Fruit fly (Drosophila melanogaster) whole organism, wandering third instar larva: ENCODE results near the gene Ptp61F.

Source experiments
- Mio ChIP-seq: sonication (Bioruptor generic); optimal IDR thresholded peaks from 2 replicates; lab custom pipeline; 2016; ENCODE audit warnings: missing biosample characterization, missing genetic modification characterization
- N ChIP-seq: fragments of >200 bp; optimal IDR thresholded peaks from 2 replicates; lab custom pipeline; 2018; ENCODE audit warnings: missing biosample characterization, missing external identifiers, missing genetic modification characterization
- Sp1 ChIP-seq: fragments of 200-800 bp; sonication (Bioruptor generic); optimal IDR thresholded peaks from 3 replicates; lab custom pipeline; 2019; ENCODE audit warnings: missing biosample characterization, mild to moderate bottlenecking, missing genetic modification characterization, moderate library complexity
- fru ChIP-seq: fragments of 200-800 bp; sonication (Bioruptor generic); optimal IDR thresholded peaks from 3 replicates; lab custom pipeline; 2016; ENCODE audit warnings: missing biosample characterization, mild to moderate bottlenecking, missing genetic modification characterization
- rgr ChIP-seq: fragments of 200-800 bp; sonication (Bioruptor generic); optimal IDR thresholded peaks from 3 replicates; lab custom pipeline; 2016; ENCODE audit warnings: missing biosample characterization, mild to moderate bottlenecking, missing genetic modification characterization
- sv ChIP-seq: fragments of 200-800 bp; sonication (Bioruptor generic); optimal IDR thresholded peaks from 3 replicates; lab custom pipeline; 2016; ENCODE audit warnings: missing biosample characterization, missing genetic modification characterization

DNA sequence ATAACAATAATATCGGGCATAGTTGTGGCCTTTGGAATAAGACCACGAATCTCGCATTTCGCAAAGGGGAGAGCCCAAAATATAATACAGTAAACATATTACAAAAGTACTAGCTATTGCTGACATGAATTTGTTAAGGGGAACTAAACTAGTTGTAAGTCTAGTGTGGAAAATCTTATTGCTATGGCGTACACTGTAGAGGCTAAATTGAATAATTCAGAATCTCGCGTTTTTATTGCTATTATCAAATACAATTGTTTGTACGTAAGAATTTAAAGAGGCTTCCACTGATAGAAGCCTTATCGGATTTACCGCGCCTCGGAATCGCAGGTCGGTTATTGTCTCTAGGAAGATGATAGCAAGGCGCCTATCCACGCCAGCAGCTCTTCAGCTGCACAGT lies 169.7 kb downstream of the Ptp61F start:
- TF ChIP-seq N (no peak), sv (GFP tag; lab: Kevin White, UChicago) (no peak), Mio (GFP tag; lab: Kevin White, UChicago) (no peak), Sp1 (GFP tag; lab: Kevin White, UChicago) (no peak), fru (GFP tag; lab: Kevin White, UChicago) (no peak), rgr (no peak)
